Worm (Caenorhabditis elegans) whole organism, mixed stage, embryonic: ENCODE data around the gene ser-1.
A peak's percentile ranks its signal among the peaks of the same experiment; 100 is the strongest.

Source experiments
- M03D4.4 ChIP-seq: sonication (generic microtip); optimal IDR thresholded peaks from 2 replicates; lab custom pipeline; 2017; ENCODE audit warnings: mild to moderate bottlenecking, missing genetic modification characterization, missing compliant biosample characterization
- bed-3 ChIP-seq: fragments of 200-800 bp; sonication (Bioruptor generic); optimal IDR thresholded peaks from 3 replicates; lab custom pipeline; 2018; ENCODE audit warnings: mild to moderate bottlenecking, missing genetic modification characterization, moderate library complexity, missing compliant biosample characterization
- blmp-1 ChIP-seq: fragments of 150-350 bp; optimal IDR thresholded peaks from 2 replicates; lab custom pipeline; 2014; ENCODE audit warnings: missing biosample characterization, missing genetic modification characterization
- ceh-39 ChIP-seq: fragments of 150-350 bp; optimal IDR thresholded peaks from 2 replicates; lab custom pipeline; 2014; ENCODE audit warnings: missing biosample characterization, missing genetic modification characterization
- ceh-43 ChIP-seq: fragments of 200-800 bp; sonication (Bioruptor generic); optimal IDR thresholded peaks from 2 replicates; lab custom pipeline; 2018; ENCODE audit warnings: mild to moderate bottlenecking, missing genetic modification characterization, moderate library complexity, missing compliant biosample characterization
- ceh-83 ChIP-seq: fragments of 200-800 bp; sonication (Bioruptor generic); optimal IDR thresholded peaks from 2 replicates; lab custom pipeline; 2018; ENCODE audit warnings: mild to moderate bottlenecking, missing genetic modification characterization, missing compliant biosample characterization
- ces-1 ChIP-seq: fragments of 150-350 bp; optimal IDR thresholded peaks from 2 replicates; lab custom pipeline; 2014; ENCODE audit warnings: missing biosample characterization, missing genetic modification reagents, missing genetic modification characterization
- cnd-1 ChIP-seq: fragments of 200-800 bp; sonication (Bioruptor generic); optimal IDR thresholded peaks from 2 replicates; lab custom pipeline; 2018; ENCODE audit warnings: mild to moderate bottlenecking, missing genetic modification characterization, missing compliant biosample characterization
- drap-1 ChIP-seq: fragments of 200-800 bp; sonication (Bioruptor generic); optimal IDR thresholded peaks from 3 replicates; lab custom pipeline; 2018; ENCODE audit warnings: mild to moderate bottlenecking, missing genetic modification characterization, missing compliant biosample characterization
- elt-1 ChIP-seq: sonication (generic microtip); optimal IDR thresholded peaks from 2 replicates; lab custom pipeline; 2017; ENCODE audit warnings: missing genetic modification characterization, mild to moderate bottlenecking, missing compliant biosample characterization, antibody characterized with exemption, moderate library complexity, borderline replicate concordance; ENCODE audit not compliant: insufficient read depth
- elt-3 ChIP-seq: fragments of 150-350 bp; optimal IDR thresholded peaks from 2 replicates; lab custom pipeline; 2014; ENCODE audit warnings: missing biosample characterization, missing genetic modification characterization
- flh-1 ChIP-seq: fragments of 200-800 bp; sonication (Bioruptor generic); optimal IDR thresholded peaks from 2 replicates; lab custom pipeline; 2018; ENCODE audit warnings: mild to moderate bottlenecking, missing genetic modification characterization, moderate library complexity, missing compliant biosample characterization
- hlh-1 ChIP-seq: fragments of 150-350 bp; optimal IDR thresholded peaks from 2 replicates; lab custom pipeline; 2014; ENCODE audit warnings: missing biosample characterization, missing genetic modification reagents, missing genetic modification characterization
- lin-13 ChIP-seq: fragments of 150-350 bp; optimal IDR thresholded peaks from 2 replicates; lab custom pipeline; 2014; ENCODE audit warnings: missing biosample characterization, missing genetic modification characterization
- lin-32 ChIP-seq: fragments of 200-800 bp; sonication (Bioruptor generic); optimal IDR thresholded peaks from 2 replicates; lab custom pipeline; 2018; ENCODE audit warnings: mild to moderate bottlenecking, missing genetic modification characterization, missing compliant biosample characterization
- lsy-2 ChIP-seq: fragments of 150-350 bp; optimal IDR thresholded peaks from 2 replicates; lab custom pipeline; 2014; ENCODE audit warnings: missing biosample characterization, missing genetic modification characterization
- mab-5 ChIP-seq: fragments of 150-350 bp; optimal IDR thresholded peaks from 2 replicates; lab custom pipeline; 2014; ENCODE audit warnings: missing biosample characterization, missing genetic modification characterization
- mls-2 ChIP-seq: sonication (generic microtip); optimal IDR thresholded peaks from 2 replicates; lab custom pipeline; 2016; ENCODE audit warnings: mild to moderate bottlenecking, missing genetic modification characterization, moderate library complexity, missing compliant biosample characterization
- nhr-12 ChIP-seq: fragments of 150-350 bp; optimal IDR thresholded peaks from 2 replicates; lab custom pipeline; 2014; ENCODE audit warnings: missing biosample characterization, missing genetic modification characterization
- nhr-76 ChIP-seq: sonication (generic microtip); optimal IDR thresholded peaks from 2 replicates; lab custom pipeline; 2017; ENCODE audit warnings: missing biosample characterization, missing genetic modification characterization
- pha-4 ChIP-seq: fragments of 150-350 bp; optimal IDR thresholded peaks from 2 replicates; lab custom pipeline; 2018; ENCODE audit warnings: missing biosample characterization, missing genetic modification reagents, missing genetic modification characterization
- sem-2 ChIP-seq: fragments of 200-800 bp; sonication (Bioruptor generic); optimal IDR thresholded peaks from 2 replicates; lab custom pipeline; 2018; ENCODE audit warnings: mild to moderate bottlenecking, missing genetic modification characterization, missing compliant biosample characterization
- snpc-4 ChIP-seq: fragments of 150-350 bp; optimal IDR thresholded peaks from 2 replicates; lab custom pipeline; 2014; ENCODE audit warnings: missing biosample characterization, missing genetic modification characterization
- tbx-8 ChIP-seq: fragments of 200-800 bp; sonication (Bioruptor generic); optimal IDR thresholded peaks from 2 replicates; lab custom pipeline; 2018; ENCODE audit warnings: mild to moderate bottlenecking, missing genetic modification characterization, moderate library complexity, missing compliant biosample characterization
- unc-120 ChIP-seq: sonication (generic microtip); optimal IDR thresholded peaks from 2 replicates; lab custom pipeline; 2017; ENCODE audit warnings: missing genetic modification characterization, missing compliant biosample characterization; ENCODE audit not compliant: poor library complexity, severe bottlenecking
- unc-62 ChIP-seq: fragments of 150-350 bp; optimal IDR thresholded peaks from 2 replicates; lab custom pipeline; 2014; ENCODE audit warnings: missing biosample characterization, missing genetic modification reagents, missing genetic modification characterization
- zip-8 ChIP-seq: fragments of 150-350 bp; optimal IDR thresholded peaks from 2 replicates; lab custom pipeline; 2014; ENCODE audit warnings: missing biosample characterization, missing genetic modification characterization
- ztf-11 ChIP-seq: fragments of 150-350 bp; optimal IDR thresholded peaks from 2 replicates; lab custom pipeline; 2014; ENCODE audit warnings: missing biosample characterization, missing genetic modification characterization

ser-1 gene

DNA sequence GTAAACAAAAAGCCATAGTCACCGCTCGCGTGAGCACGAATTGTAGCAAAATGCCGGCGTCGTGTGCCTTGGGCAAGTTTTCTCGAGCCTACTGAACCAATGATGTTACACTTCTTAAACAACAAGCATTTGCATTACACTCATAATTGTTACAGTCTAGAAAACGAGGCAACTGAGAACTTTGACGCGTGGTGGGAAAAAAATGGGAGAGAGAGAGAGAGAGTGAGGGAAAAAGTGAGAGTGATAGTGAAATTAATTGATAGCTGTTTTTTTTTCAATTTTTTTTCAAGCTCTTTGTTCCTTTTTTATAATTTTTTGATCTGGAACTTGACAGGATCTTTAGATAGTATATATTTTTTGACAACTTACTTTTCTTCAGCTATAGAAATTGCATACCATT, 44.4 kb upstream of the ser-1 start:
- no peak for TF ChIP-seq lsy-2 (tag; lab: Kevin White, UChicago)
- peak; percentile 73 for TF ChIP-seq hlh-1

DNA sequence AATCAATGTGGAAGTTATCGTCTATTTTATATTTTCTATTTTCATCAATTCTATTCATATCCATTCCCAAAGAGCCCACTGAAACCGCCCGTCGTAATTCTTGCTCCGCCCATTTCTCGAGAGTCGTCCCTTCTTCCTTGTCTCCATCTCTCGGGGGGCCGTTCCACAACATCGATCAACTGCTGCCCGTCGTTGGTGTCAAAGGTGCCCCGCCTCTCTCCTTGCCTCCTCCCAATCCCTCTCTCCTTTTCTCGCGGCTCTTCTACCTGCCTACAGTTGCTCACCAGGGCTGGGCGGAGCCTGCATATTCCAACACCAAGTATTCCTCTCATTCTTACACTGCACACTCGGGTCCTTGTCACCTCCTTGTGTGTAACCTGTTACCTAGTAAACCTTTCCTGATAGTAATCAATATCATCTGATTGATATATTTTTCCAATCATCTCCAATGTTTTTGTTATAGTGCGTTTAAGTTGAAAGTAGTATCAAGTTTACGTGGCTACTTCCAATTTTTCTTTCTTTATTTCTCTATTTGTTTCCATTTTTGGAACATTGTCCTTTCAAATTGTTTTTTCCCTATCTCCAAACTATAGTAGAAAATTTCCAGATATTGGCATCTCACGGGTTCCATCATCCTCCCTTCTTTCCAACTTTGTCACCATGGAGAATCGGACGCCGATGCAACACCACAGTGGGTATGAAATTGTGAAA, 43.2 kb upstream of the ser-1 start, which contains the start of gene pat-9:
pat-9 (plus strand) TSS at position 661 of the 711 bp plus-strand sequence.
- TF ChIP-seq lin-13 (tag; lab: Kevin White, UChicago) (no peak), ces-1 (no peak), ceh-43 (GFP tag; lab: Kevin White, UChicago) (no peak), elt-1 (tag; lab: Kevin White, UChicago) (no peak), unc-120 (tag; lab: Kevin White, UChicago) (peak; percentile 68), lin-32 (no peak), sem-2 (GFP tag; lab: Kevin White, UChicago) (no peak), zip-8 (tag; lab: Kevin White, UChicago) (no peak), M03D4.4 (tag; lab: Kevin White, UChicago) (peak; percentile 32), nhr-76 (tag; lab: Kevin White, UChicago) (no peak), hlh-1 (peak; percentile 78), ceh-39 (tag; lab: Kevin White, UChicago) (no peak), cnd-1 (tag; lab: Kevin White, UChicago) (no peak), ztf-11 (no peak), drap-1 (GFP tag; lab: Kevin White, UChicago) (no peak), ceh-83 (GFP tag; lab: Kevin White, UChicago) (no peak), elt-3 (tag; lab: Kevin White, UChicago) (no peak)

DNA sequence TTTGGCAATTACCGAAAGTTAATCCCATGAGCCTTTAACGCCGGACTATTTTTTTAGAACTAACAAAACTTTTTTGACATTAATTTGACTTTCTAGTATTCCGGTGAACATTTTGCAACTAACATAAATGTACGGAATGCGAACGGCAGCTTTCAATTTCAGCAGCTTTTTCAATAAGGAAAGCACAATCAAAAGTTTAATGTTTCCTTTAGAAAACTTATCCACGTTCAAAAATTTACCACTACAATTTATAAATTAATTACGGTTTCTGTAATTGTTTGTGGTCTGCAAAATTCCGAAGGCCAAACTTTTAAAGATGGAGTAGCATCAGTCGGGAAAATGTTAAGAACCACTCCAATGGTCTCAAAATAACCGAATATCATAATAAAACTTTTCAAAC, 39.2 kb upstream of the ser-1 start, which contains the start of gene osm-1:
osm-1 (plus strand) TSS at position 301 of the 400 bp plus-strand sequence.
- no peak for TF ChIP-seq nhr-76 (tag; lab: Kevin White, UChicago)
- TF ChIP-seq drap-1 (GFP tag; lab: Kevin White, UChicago): no peak
- no peak for TF ChIP-seq elt-1 (tag; lab: Kevin White, UChicago)
- TF ChIP-seq mls-2 (tag; lab: Kevin White, UChicago): no peak
- TF ChIP-seq tbx-8: no peak

DNA sequence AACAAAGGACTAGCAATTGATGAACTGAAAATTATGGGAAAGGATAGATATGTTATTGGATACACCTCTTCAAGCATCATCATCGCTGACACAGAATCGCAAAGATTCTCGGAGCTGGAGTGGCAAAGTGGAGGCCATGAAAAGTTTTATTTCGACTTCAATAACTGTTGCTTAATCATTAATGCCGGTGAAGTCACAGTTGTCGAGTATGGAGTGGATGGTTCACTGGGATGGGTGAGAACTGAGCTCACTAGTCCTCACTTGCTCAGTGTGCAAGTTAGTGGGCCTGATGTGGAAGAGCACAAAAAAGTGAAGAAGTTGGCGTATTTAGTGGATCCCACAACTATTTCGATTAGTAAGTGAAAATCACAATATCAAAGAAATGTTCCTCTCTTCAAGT, 35.7 kb upstream of the ser-1 start:
- TF ChIP-seq nhr-12 (tag; lab: Kevin White, UChicago) (no peak), hlh-1 (no peak), mab-5 (no peak), lsy-2 (tag; lab: Kevin White, UChicago) (no peak), cnd-1 (tag; lab: Kevin White, UChicago) (no peak), zip-8 (tag; lab: Kevin White, UChicago) (no peak), sem-2 (GFP tag; lab: Kevin White, UChicago) (no peak), unc-62 (GFP tag; lab: Kevin White, UChicago) (no peak), flh-1 (GFP tag; lab: Kevin White, UChicago) (no peak), tbx-8 (no peak), blmp-1 (tag; lab: Kevin White, UChicago) (no peak)

DNA sequence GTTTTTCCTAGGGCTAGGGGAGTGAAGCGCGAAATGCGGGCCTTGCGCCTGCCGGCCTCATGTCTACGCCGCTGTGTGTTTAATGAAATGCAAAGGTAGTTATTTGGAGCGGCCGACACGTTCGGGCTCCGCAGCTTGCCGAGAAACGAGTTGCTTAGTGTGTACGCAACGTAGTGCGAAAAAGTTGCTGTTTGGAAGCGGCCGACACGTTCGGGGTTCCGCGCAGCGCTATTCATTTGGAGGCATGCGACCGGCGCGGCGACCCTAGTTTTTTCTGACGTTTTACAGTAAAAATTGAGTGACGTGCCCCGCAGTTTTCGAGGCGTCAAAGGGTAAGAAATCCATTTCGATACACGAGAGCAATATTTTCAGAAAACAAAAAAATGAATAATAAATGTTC, 33.9 kb upstream of the ser-1 start:
- TF ChIP-seq elt-3 (tag; lab: Kevin White, UChicago): no peak
- no peak for TF ChIP-seq pha-4
- TF ChIP-seq ztf-11: no peak
- TF ChIP-seq hlh-1: no peak
- no peak for TF ChIP-seq ceh-43 (GFP tag; lab: Kevin White, UChicago)
- TF ChIP-seq M03D4.4 (tag; lab: Kevin White, UChicago): no peak
- no peak for TF ChIP-seq mls-2 (tag; lab: Kevin White, UChicago)
- no peak for TF ChIP-seq snpc-4 (tag; lab: Kevin White, UChicago)
- no peak for TF ChIP-seq cnd-1 (tag; lab: Kevin White, UChicago)
- no peak for TF ChIP-seq elt-1 (tag; lab: Kevin White, UChicago)
- TF ChIP-seq drap-1 (GFP tag; lab: Kevin White, UChicago): no peak
- no peak for TF ChIP-seq sem-2 (GFP tag; lab: Kevin White, UChicago)
- TF ChIP-seq, all 35 proteins: peak for 0

DNA sequence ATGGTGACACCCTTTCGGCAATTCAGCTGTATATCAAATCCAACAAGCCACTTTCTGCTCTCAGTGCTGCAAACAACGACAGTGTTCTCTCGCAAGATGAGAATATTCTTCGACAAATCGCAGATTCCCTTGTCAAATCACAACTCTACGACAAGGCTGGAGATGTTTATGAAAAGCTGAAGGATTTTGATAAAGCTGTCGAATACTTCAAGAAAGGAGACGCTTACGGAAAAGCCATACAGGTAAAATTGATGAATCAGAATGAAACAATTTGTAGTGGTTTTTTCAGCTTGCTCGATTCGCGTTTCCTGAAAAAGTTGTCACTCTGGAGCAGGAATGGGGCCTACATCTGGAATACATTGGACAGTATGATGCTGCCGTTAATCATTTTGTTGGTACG, 33.4 kb upstream of the ser-1 start:
- TF ChIP-seq flh-1 (GFP tag; lab: Kevin White, UChicago) (no peak), sem-2 (GFP tag; lab: Kevin White, UChicago) (no peak), drap-1 (GFP tag; lab: Kevin White, UChicago) (no peak), elt-1 (tag; lab: Kevin White, UChicago) (no peak), lin-32 (no peak), ztf-11 (no peak), cnd-1 (tag; lab: Kevin White, UChicago) (no peak), bed-3 (GFP tag; lab: Kevin White, UChicago) (no peak)
